Worm (Caenorhabditis elegans): ENCODE results near the gene srh-201.

- TF ChIP-seq unc-62 (GFP tag; optimal IDR thresholded peaks at IDR 0.05) = no peak
- TF ChIP-seq akir-1 (GFP tag; optimal IDR thresholded peaks at IDR 0.05) = no peak
- no peak for TF ChIP-seq snpc-4 (GFP tag; optimal IDR thresholded peaks at IDR 0.05)
- TF ChIP-seq snpc-4 (tag; optimal IDR thresholded peaks at IDR 0.05) = no peak
- no peak for TF ChIP-seq let-526 (GFP tag; IDR thresholded peaks at IDR 0.05)
- no peak for TF ChIP-seq F33H1.4 (GFP tag; IDR thresholded peaks at IDR 0.05)
Observed at ce11 chrV:9053969-9054368, 40.3 kb upstream of the srh-201 start, which contains the start of gene C25E10.8.

All from whole organism, young adult.